Fruit fly (Drosophila melanogaster): ENCODE data around the gene CG33223.

dm6 chrX:8501374-8501773, 17.7 kb upstream of the CG33223 start:
- TF ChIP-seq Sin3A (optimal IDR thresholded peaks at IDR 0.05) (no peak), Myc (optimal IDR thresholded peaks at IDR 0.05) (no peak), h (optimal IDR thresholded peaks at IDR 0.05) (no peak), psq (optimal IDR thresholded peaks at IDR 0.05) (no peak), insv (optimal IDR thresholded peaks at IDR 0.05) (no peak)

Data from Kc167 (cell line).